Fruit fly (Drosophila melanogaster): ENCODE results near the gene CG11597.

CG11597 gene

dm6 chr3L:11821723-11822445 is at the start of gene CG11597, which contains the start of gene CG5946:
CG11597 (minus strand) TSS chr3L:11822275.
CG5946 (minus strand) TSS chr3L:11822275.
- TF ChIP-seq EcR (GFP tag; optimal IDR thresholded peaks at IDR 0.05), result no peak
- no peak for TF ChIP-seq usp (GFP tag; optimal IDR thresholded peaks at IDR 0.05)
- no peak for TF ChIP-seq psq (optimal IDR thresholded peaks at IDR 0.05)
- TF ChIP-seq Dll (optimal IDR thresholded peaks at IDR 0.05), result no peak
- TF ChIP-seq CG8478 (optimal IDR thresholded peaks at IDR 0.05), result no peak
- TF ChIP-seq pan (optimal IDR thresholded peaks at IDR 0.05), result no peak

DNA sequence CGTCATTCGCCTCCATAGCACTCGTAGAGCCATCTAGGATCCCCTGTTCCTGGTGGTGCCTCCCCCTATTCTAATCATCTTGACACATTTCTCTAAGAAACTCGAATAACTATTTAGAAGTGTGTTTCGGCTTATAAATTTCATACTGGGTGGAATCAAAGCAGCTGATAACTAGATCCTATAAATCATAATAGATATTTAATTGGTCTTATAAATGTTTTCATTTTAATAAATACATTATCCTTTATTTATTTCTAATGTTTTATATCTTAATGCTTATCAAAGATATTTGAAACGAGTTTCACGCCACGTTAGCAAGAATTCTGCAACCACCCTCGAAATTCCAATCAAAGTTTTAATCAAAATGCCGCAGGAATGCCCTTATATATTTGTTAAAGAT is 49.1 kb upstream of the CG11597 start, which contains the start of gene CG5906:
TSS of gene CG5906 (minus strand) at position 101 of the 400 bp plus-strand sequence.
- TF ChIP-seq pan (optimal IDR thresholded peaks at IDR 0.05) (no peak), psq (optimal IDR thresholded peaks at IDR 0.05) (no peak), usp (GFP tag; optimal IDR thresholded peaks at IDR 0.05) (no peak), Dll (optimal IDR thresholded peaks at IDR 0.05) (no peak), CG8478 (optimal IDR thresholded peaks at IDR 0.05) (no peak), EcR (GFP tag; optimal IDR thresholded peaks at IDR 0.05) (no peak)

- TF ChIP-seq Dll (optimal IDR thresholded peaks at IDR 0.05), result no peak
- TF ChIP-seq EcR (GFP tag; optimal IDR thresholded peaks at IDR 0.05), result no peak
- no peak for TF ChIP-seq psq (optimal IDR thresholded peaks at IDR 0.05)
- no peak for TF ChIP-seq usp (GFP tag; optimal IDR thresholded peaks at IDR 0.05)
- no peak for TF ChIP-seq CG8478 (optimal IDR thresholded peaks at IDR 0.05)
- no peak for TF ChIP-seq pan (optimal IDR thresholded peaks at IDR 0.05)
Observed at dm6 chr3L:11869328-11869727, 47.3 kb upstream of the CG11597 start.

dm6 chr3L:11863587-11863986 is 41.5 kb upstream of the CG11597 start:
- TF ChIP-seq pan (optimal IDR thresholded peaks at IDR 0.05) (no peak), psq (optimal IDR thresholded peaks at IDR 0.05) (no peak), CG8478 (optimal IDR thresholded peaks at IDR 0.05) (no peak), Dll (optimal IDR thresholded peaks at IDR 0.05) (no peak), EcR (GFP tag; optimal IDR thresholded peaks at IDR 0.05) (no peak), usp (GFP tag; optimal IDR thresholded peaks at IDR 0.05) (no peak)

- TF ChIP-seq Dll (optimal IDR thresholded peaks at IDR 0.05) (no peak), EcR (GFP tag; optimal IDR thresholded peaks at IDR 0.05) (no peak), pan (optimal IDR thresholded peaks at IDR 0.05) (no peak), psq (optimal IDR thresholded peaks at IDR 0.05) (no peak), usp (GFP tag; optimal IDR thresholded peaks at IDR 0.05) (no peak), CG8478 (optimal IDR thresholded peaks at IDR 0.05) (no peak)
Observed at dm6 chr3L:11862266-11862665, 40.2 kb upstream of the CG11597 start.

DNA sequence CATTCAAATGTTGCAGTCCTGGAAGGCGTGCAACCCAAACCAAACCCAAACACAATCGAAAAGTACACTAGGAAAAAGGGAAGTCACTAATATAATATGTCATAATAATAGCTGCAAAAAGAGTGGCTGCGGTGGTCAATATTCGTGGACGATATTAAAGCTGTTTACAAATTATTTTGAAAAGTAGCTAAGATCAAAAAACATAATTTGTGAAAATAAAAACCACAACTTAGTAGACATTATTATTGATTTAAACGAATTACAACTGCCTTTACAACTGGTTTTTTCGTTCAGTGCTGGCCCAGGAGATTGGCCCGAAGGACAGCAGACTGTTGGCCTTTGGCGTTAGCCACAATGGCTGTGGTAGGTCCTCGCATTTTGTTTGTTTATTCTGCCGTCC is 36.7 kb upstream of the CG11597 start:
- no peak for TF ChIP-seq pan (optimal IDR thresholded peaks at IDR 0.05)
- TF ChIP-seq psq (optimal IDR thresholded peaks at IDR 0.05), result no peak
- no peak for TF ChIP-seq EcR (GFP tag; optimal IDR thresholded peaks at IDR 0.05)
- TF ChIP-seq CG8478 (optimal IDR thresholded peaks at IDR 0.05), result no peak
- TF ChIP-seq Dll (optimal IDR thresholded peaks at IDR 0.05), result no peak
- no peak for TF ChIP-seq usp (GFP tag; optimal IDR thresholded peaks at IDR 0.05)

DNA sequence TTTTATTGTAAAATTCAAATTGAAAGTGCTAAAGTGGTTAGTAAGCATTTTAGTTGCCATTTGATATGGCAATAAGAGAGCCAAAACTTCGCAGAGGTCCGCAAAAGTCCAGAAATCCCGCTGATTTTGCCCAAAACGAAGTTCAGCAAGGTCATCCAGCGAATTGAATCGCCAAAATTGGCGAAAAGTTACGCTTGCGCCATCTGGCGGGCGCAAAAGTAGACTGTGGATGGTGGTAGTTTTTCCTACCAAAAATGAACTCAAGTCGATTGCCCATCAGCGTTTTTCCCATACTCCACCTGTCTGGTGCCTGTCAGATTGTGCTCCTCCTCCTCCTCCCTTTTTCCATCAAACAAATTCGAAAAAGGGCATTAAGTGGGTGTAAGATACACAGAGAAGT is 30.8 kb upstream of the CG11597 start:
- TF ChIP-seq Dll (optimal IDR thresholded peaks at IDR 0.05) (no peak), EcR (GFP tag; optimal IDR thresholded peaks at IDR 0.05) (no peak)

dm6 chr3L:11847703-11848102 is 25.6 kb upstream of the CG11597 start, which contains the start of gene CG12521:
CG12521 (minus strand) TSS chr3L:11847803.
- no peak for TF ChIP-seq pan (optimal IDR thresholded peaks at IDR 0.05)
- no peak for TF ChIP-seq usp (GFP tag; optimal IDR thresholded peaks at IDR 0.05)
- TF ChIP-seq EcR (GFP tag; optimal IDR thresholded peaks at IDR 0.05), result no peak
- TF ChIP-seq CG8478 (optimal IDR thresholded peaks at IDR 0.05), result no peak
- no peak for TF ChIP-seq psq (optimal IDR thresholded peaks at IDR 0.05)
- TF ChIP-seq Dll (optimal IDR thresholded peaks at IDR 0.05), result no peak

DNA sequence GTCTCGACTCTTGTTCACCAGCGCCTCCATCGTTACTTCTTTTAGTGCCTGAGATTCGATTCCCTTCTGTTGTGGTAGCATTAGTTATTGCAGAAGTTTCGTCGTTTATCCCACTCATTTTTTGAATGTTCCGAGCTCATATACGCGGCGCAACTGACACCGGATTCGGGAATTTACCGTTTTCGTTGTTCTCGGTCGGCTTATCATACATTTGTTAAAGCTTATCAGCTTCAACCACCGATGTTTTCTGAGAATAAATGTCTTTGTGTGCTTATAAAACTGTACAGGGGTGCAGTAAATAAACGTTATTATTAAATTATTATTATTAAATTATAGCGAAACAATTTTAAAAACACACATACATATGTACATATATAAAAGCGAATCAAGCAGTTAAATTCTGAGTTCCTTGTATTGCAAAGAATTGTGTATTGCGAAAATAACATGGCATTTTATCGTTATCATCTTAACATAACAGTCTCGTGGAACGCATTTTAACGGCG is 14.6 kb upstream of the CG11597 start, which contains the start of gene CG43064:
TSS of gene CG43064 (minus strand) at position 147 of the 503 bp plus-strand sequence.
- TF ChIP-seq EcR (GFP tag; optimal IDR thresholded peaks at IDR 0.05), result no peak

dm6 chr3L:11833296-11833717 is 11.2 kb upstream of the CG11597 start, which contains the start of gene CycA:
CycA (minus strand) TSS chr3L:11833578.
- TF ChIP-seq CG8478 (optimal IDR thresholded peaks at IDR 0.05) (no peak), usp (GFP tag; optimal IDR thresholded peaks at IDR 0.05) (no peak), Dll (optimal IDR thresholded peaks at IDR 0.05) (no peak), EcR (GFP tag; optimal IDR thresholded peaks at IDR 0.05) (no peak), pan (optimal IDR thresholded peaks at IDR 0.05) (no peak), psq (optimal IDR thresholded peaks at IDR 0.05) (no peak)

DNA sequence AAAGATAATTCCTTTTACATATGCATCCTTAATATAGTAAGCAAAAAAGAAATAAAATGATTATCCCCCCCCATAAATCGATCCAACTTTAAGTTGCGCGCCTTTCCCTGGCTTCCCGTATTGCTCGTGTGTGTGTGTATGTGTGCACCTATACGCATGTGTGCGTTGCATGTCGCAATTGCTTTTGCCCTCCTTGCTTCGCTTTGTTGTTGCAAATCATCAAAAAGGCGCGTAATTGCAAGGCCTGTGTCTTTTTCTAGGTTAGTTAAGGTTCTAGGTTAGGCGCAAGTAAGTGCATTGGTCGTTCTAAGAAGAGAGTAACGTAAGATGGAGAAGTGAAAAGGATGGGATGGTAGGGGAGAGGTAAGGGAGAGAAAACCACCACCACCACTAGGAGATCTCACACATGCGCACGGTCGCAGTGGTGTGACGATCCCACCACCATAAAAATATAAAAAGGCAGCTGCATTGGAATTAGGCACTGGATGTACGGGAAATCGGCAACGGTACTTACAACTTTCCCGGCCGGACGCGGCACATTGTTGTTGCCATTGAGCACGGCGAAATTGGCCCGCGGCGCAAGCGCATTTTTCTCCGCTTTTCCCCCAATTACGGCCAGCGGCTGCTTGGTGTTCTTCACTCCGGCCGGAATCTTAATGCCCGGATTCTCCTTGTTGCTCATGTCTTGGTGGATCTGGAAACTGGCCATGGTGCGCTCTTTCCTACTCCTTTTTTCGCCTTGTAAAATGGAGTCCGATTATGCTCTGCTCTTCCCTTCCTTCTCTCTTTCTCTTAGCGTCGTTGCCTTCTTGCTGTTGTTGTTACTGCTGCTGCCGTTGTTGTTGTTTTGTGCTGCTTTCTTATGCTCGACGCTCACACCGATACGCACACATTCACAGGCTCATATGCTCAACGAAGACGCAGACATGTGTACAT is 10.6 kb upstream of the CG11597 start:
- TF ChIP-seq psq (optimal IDR thresholded peaks at IDR 0.05), result no peak
- TF ChIP-seq usp (GFP tag; optimal IDR thresholded peaks at IDR 0.05), result no peak
- no peak for TF ChIP-seq CG8478 (optimal IDR thresholded peaks at IDR 0.05)
- no peak for TF ChIP-seq pan (optimal IDR thresholded peaks at IDR 0.05)
- no peak for TF ChIP-seq Dll (optimal IDR thresholded peaks at IDR 0.05)
- TF ChIP-seq EcR (GFP tag; optimal IDR thresholded peaks at IDR 0.05), result no peak

dm6 chr3L:11831199-11831598 is 9.1 kb upstream of the CG11597 start:
- TF ChIP-seq CG8478 (optimal IDR thresholded peaks at IDR 0.05), result no peak
- TF ChIP-seq psq (optimal IDR thresholded peaks at IDR 0.05), result no peak
- TF ChIP-seq Dll (optimal IDR thresholded peaks at IDR 0.05), result no peak
- TF ChIP-seq pan (optimal IDR thresholded peaks at IDR 0.05), result no peak
- no peak for TF ChIP-seq EcR (GFP tag; optimal IDR thresholded peaks at IDR 0.05)
- TF ChIP-seq usp (GFP tag; optimal IDR thresholded peaks at IDR 0.05), result no peak
